Fruit fly (Drosophila melanogaster): Measurements from ENCODE around the gene ppk28.

Gene ppk28

DNA sequence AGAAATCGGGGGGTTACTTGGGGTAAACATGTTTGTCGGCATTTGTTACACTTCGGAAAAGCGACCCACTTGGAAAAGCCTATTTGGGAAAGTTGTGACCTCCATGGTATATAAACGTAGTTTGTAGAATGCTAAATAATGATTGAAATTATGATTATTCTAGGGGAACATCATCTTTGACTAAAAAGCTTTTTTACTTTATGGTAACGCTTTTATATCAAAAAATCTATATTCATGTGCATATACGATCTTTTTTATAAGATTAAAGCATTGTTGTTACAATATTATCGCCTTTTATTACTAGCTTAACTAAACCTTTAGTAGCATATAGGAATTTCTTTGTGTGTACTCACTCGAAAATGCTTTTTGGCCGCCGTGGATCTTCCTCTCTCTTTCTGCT, 28.4 kb downstream of the ppk28 start (continued):
- TF ChIP-seq B-H1 (GFP tag; IDR thresholded peaks at IDR 0.05), result no peak
- peak; percentile 14; the same call in 1 of the 2 replicates for TF ChIP-seq CG7372 (GFP tag; IDR thresholded peaks at IDR 0.05)
- peak; percentile 13 for TF ChIP-seq CG18599 (GFP tag; optimal IDR thresholded peaks at IDR 0.05)
- TF ChIP-seq dimm (GFP tag; IDR thresholded peaks at IDR 0.05), result 0 out of 2 replicates have a peak, but pooled peaks have one; percentile 20
- TF ChIP-seq ara (GFP tag; IDR thresholded peaks at IDR 0.05), result no peak
- no peak for TF ChIP-seq aop (GFP tag; IDR thresholded peaks at IDR 0.05)
- no peak for TF ChIP-seq abd-A (tag; optimal IDR thresholded peaks at IDR 0.05)
- TF ChIP-seq CG2678 (tag; optimal IDR thresholded peaks at IDR 0.05), result peak; percentile 67
- TF ChIP-seq H15 (GFP tag; IDR thresholded peaks at IDR 0.05), result no peak
- TF ChIP-seq Fer2 (tag; optimal IDR thresholded peaks at IDR 0.05), result no peak
- 0 out of 2 replicates have a peak, but pooled peaks have one; percentile 47 for TF ChIP-seq stc (GFP tag; IDR thresholded peaks at IDR 0.05)
- TF ChIP-seq Dip2 (GFP tag; IDR thresholded peaks at IDR 0.05), result no peak
- peak; percentile 32 for TF ChIP-seq Sox100B (GFP tag; optimal IDR thresholded peaks at IDR 0.05)
- TF ChIP-seq CG4730 (GFP tag; IDR thresholded peaks at IDR 0.05), result 0 out of 2 replicates have a peak, but pooled peaks have one; percentile 36
- peak; percentile 26 for TF ChIP-seq bab2 (GFP tag; optimal IDR thresholded peaks at IDR 0.05)
- TF ChIP-seq sima (GFP tag; optimal IDR thresholded peaks at IDR 0.05), result no peak
- TF ChIP-seq Meics (GFP tag; optimal IDR thresholded peaks at IDR 0.05), result peak; percentile 12
- TF ChIP-seq CG10321 (GFP tag; IDR thresholded peaks at IDR 0.05), result no peak
- no peak for TF ChIP-seq NFAT (GFP tag; IDR thresholded peaks at IDR 0.05)
- TF ChIP-seq CG30020 (tag; optimal IDR thresholded peaks at IDR 0.05), result no peak
- peak; percentile 67 for TF ChIP-seq Ptx1 (GFP tag; IDR thresholded peaks at IDR 0.05)
- TF ChIP-seq CG7556 (GFP tag; optimal IDR thresholded peaks at IDR 0.05), result peak; percentile 51
- TF ChIP-seq jigr1 (GFP tag; IDR thresholded peaks at IDR 0.05), result no peak
- TF ChIP-seq CG9817 (tag; optimal IDR thresholded peaks at IDR 0.05), result peak; percentile 48
- no peak for TF ChIP-seq Oaz (GFP tag; IDR thresholded peaks at IDR 0.05)
- TF ChIP-seq CG11560 (tag; IDR thresholded peaks at IDR 0.05), result no peak
- peak; percentile 29 for TF ChIP-seq CG10543 (GFP tag; optimal IDR thresholded peaks at IDR 0.05)
- no peak for TF ChIP-seq HLHmδ (GFP tag; optimal IDR thresholded peaks at IDR 0.05)
- no peak for TF ChIP-seq CG8359 (GFP tag; optimal IDR thresholded peaks at IDR 0.05; ENCODE audit: borderline replicate concordance)
- peak; percentile 5 for TF ChIP-seq CG17568 (GFP tag; optimal IDR thresholded peaks at IDR 0.05)
- peak; percentile 37 for TF ChIP-seq CG8924 (tag; optimal IDR thresholded peaks at IDR 0.05)
- TF ChIP-seq CG10209 (GFP tag; optimal IDR thresholded peaks at IDR 0.05), result peak; percentile 38
- no peak for TF ChIP-seq exex (tag; optimal IDR thresholded peaks at IDR 0.05)
- TF ChIP-seq E2f1 (GFP tag; IDR thresholded peaks at IDR 0.05), result no peak
- no peak for TF ChIP-seq CG12071 (GFP tag; optimal IDR thresholded peaks at IDR 0.05)
- peak; percentile 18; the same call in 1 of the 3 replicates for TF ChIP-seq CG11093 (GFP tag; IDR thresholded peaks at IDR 0.05)
- TF ChIP-seq sim (GFP tag; IDR thresholded peaks at IDR 0.05), result no peak
- peak; percentile 63 for TF ChIP-seq Ets65A (GFP tag)
- TF ChIP-seq CG7357 (GFP tag; IDR thresholded peaks at IDR 0.05), result 0 out of 3 replicates have a peak, but pooled peaks have one; percentile 32
- no peak for TF ChIP-seq Nf-YA (GFP tag; IDR thresholded peaks at IDR 0.05)
- peak; percentile 8 for TF ChIP-seq CG3407 (GFP tag; optimal IDR thresholded peaks at IDR 0.05)
- no peak for TF ChIP-seq hkb (optimal IDR thresholded peaks at IDR 0.05)
- TF ChIP-seq hkb (GFP tag; IDR thresholded peaks at IDR 0.05), result 0 out of 2 replicates have a peak, but pooled peaks have one; percentile 32
- TF ChIP-seq CG6175 (GFP tag; IDR thresholded peaks at IDR 0.05), result no peak
- TF ChIP-seq ATbp (GFP tag; optimal IDR thresholded peaks at IDR 0.05), result peak; percentile 48
- no peak for TF ChIP-seq Dll (GFP tag; IDR thresholded peaks at IDR 0.05; ENCODE audit: partially characterized antibody)
- 0 out of 2 replicates have a peak, but pooled peaks have one; percentile 35 for TF ChIP-seq CG32767 (GFP tag; IDR thresholded peaks at IDR 0.05)
- TF ChIP-seq CG2129 (GFP tag; IDR thresholded peaks at IDR 0.05; ENCODE audit: partially characterized antibody), result no peak
- TF ChIP-seq CG14441 (GFP tag; IDR thresholded peaks at IDR 0.05), result peak; percentile 53
- TF ChIP-seq ranshi (GFP tag; IDR thresholded peaks at IDR 0.05), result no peak
- no peak for TF ChIP-seq CG2889 (GFP tag; IDR thresholded peaks at IDR 0.05)
- peak; percentile 68 for TF ChIP-seq PHDP (tag; optimal IDR thresholded peaks at IDR 0.05)

All from whole organism, embryonic.